Worm (Caenorhabditis elegans) whole organism, midembryonic: ENCODE data around the gene T02E9.6.

Experiments used
- cog-1 ChIP-seq: sonication (generic microtip); optimal IDR thresholded peaks from 2 replicates; lab custom pipeline; 2016; ENCODE audit warnings: missing genetic modification characterization, missing compliant biosample characterization
- flt-1 ChIP-seq: fragments of 200-800 bp; sonication (Bioruptor generic); IDR thresholded peaks from 2 replicates; pipeline ENCODE4 v1.3.6; 2022; ENCODE audit warnings: missing genetic modification characterization, missing compliant biosample characterization
- med-1 ChIP-seq: sonication (generic microtip); optimal IDR thresholded peaks from 2 replicates; lab custom pipeline; 2017; ENCODE audit warnings: missing genetic modification characterization, mild to moderate bottlenecking, missing compliant biosample characterization, antibody characterized with exemption, missing genetic modification reagents; ENCODE audit not compliant: insufficient read depth
- ref-1 ChIP-seq: fragments of 200-800 bp; sonication (Bioruptor generic); conservative IDR thresholded peaks from 2 replicates; pipeline ENCODE4 v1.3.6; 2022; ENCODE audit warnings: missing genetic modification reagents, missing genetic modification characterization, missing compliant biosample characterization
- tab-1 ChIP-seq: fragments of 200-800 bp; sonication (Bioruptor generic); IDR thresholded peaks from 2 replicates; pipeline ENCODE4 v1.3.6; 2022; ENCODE audit warnings: missing genetic modification characterization, missing compliant biosample characterization
- ztf-23 ChIP-seq: fragments of 200-800 bp; sonication (Bioruptor generic); IDR thresholded peaks from 2 replicates; pipeline ENCODE4 v1.3.6; 2022; ENCODE audit warnings: missing genetic modification reagents, missing genetic modification characterization, missing compliant biosample characterization
- ztf-29 ChIP-seq: fragments of 200-800 bp; sonication (Bioruptor generic); IDR thresholded peaks from 2 replicates; pipeline ENCODE4 v1.3.6; 2022; ENCODE audit warnings: missing genetic modification reagents, missing genetic modification characterization, missing compliant biosample characterization

ce11 chrV:11314025-11314880 is 19.8 kb downstream of the T02E9.6 start:
- TF ChIP-seq med-1 (GFP tag; lab: Kevin White, UChicago) (peak; percentile 96), ref-1 (peak; percentile 99), ztf-23 (GFP tag; lab: Robert Waterston, UW) (peak; percentile 99), flt-1 (peak; percentile 99), ztf-29 (GFP tag; lab: Robert Waterston, UW) (peak; percentile 100), tab-1 (GFP tag; lab: Robert Waterston, UW) (peak; percentile 100), cog-1 (tag; lab: Kevin White, UChicago) (peak; percentile 98)
